Fruit fly (Drosophila melanogaster) whole organism: ENCODE measurements around the gene schlank.

Experiments
- CG8478 ChIP-seq: fragments of >200 bp; optimal IDR thresholded peaks from 2 replicates; lab custom pipeline; 2018; ENCODE audit warnings: inconsistent platforms
- Dll ChIP-seq: fragments of >200 bp; optimal IDR thresholded peaks from 2 replicates; lab custom pipeline; 2017
- EcR ChIP-seq, 2 experiments: fragments of >200 bp; optimal IDR thresholded peaks; 2 replicates each; lab custom pipeline; 2017; ENCODE audit warnings: missing biosample characterization in 2 of 2, missing genetic modification characterization in 2 of 2, missing genetic modification reagents in 2 of 2
- pan ChIP-seq: fragments of >200 bp; optimal IDR thresholded peaks from 2 replicates; lab custom pipeline; 2017
- psq ChIP-seq: fragments of >200 bp; optimal IDR thresholded peaks from 2 replicates; lab custom pipeline; 2017
- usp ChIP-seq: fragments of >200 bp; optimal IDR thresholded peaks from 2 replicates; lab custom pipeline; 2017; ENCODE audit warnings: missing biosample characterization, missing genetic modification characterization, mixed read lengths

- TF ChIP-seq pan (lab: Kevin White, UChicago) = no peak
- TF ChIP-seq EcR (GFP tag; optimal IDR thresholded peaks at IDR 0.05; lab: Kevin White, UChicago) = no peak
- TF ChIP-seq psq (lab: Kevin White, UChicago) = no peak
- TF ChIP-seq usp (GFP tag; lab: Kevin White, UChicago) = no peak
- TF ChIP-seq CG8478 (lab: Kevin White, UChicago) = no peak
- TF ChIP-seq Dll = no peak
Measured at dm6 chrX:6264456-6264855, 2.6 kb downstream of the schlank start.
